Fruit fly (Drosophila melanogaster) whole organism, pupa: ENCODE results near the gene Mo25.

ENCODE experiments used
- CG10348 ChIP-seq: fragments of 200-800 bp; sonication (Bioruptor generic); IDR thresholded peaks from 2 replicates; pipeline ENCODE4 v1.3.6; 2022; ENCODE audit warnings: missing biosample characterization, missing genetic modification characterization
- CG13204 ChIP-seq: fragments of 200-800 bp; sonication (Bioruptor generic); optimal IDR thresholded peaks from 2 replicates; lab custom pipeline; 2018; ENCODE audit warnings: missing biosample characterization, mild to moderate bottlenecking, missing genetic modification characterization, moderate library complexity
- CG14655 ChIP-seq: fragments of 200-800 bp; sonication (Bioruptor generic); optimal IDR thresholded peaks from 3 replicates; lab custom pipeline; 2017; ENCODE audit warnings: mild to moderate bottlenecking, missing biosample characterization, missing genetic modification reagents, missing genetic modification characterization
- CG15710 ChIP-seq: fragments of 200-800 bp; sonication (Bioruptor generic); optimal IDR thresholded peaks from 2 replicates; lab custom pipeline; 2018; ENCODE audit warnings: missing biosample characterization, mild to moderate bottlenecking, missing genetic modification characterization, moderate library complexity
- CG17806 ChIP-seq: fragments of 200-800 bp; sonication (Bioruptor generic); optimal IDR thresholded peaks from 2 replicates; lab custom pipeline; 2018; ENCODE audit warnings: missing biosample characterization, mild to moderate bottlenecking, missing genetic modification characterization, moderate library complexity
- CG32121 ChIP-seq: fragments of 200-800 bp; sonication (Bioruptor generic); IDR thresholded peaks from 2 replicates; pipeline ENCODE4 v1.3.6; 2022; ENCODE audit warnings: missing biosample characterization, missing genetic modification characterization
- CG8301 ChIP-seq: fragments of 200-800 bp; sonication (Bioruptor generic); optimal IDR thresholded peaks from 2 replicates; lab custom pipeline; 2018; ENCODE audit warnings: missing biosample characterization, mild to moderate bottlenecking, missing genetic modification characterization
- Pif1A ChIP-seq: fragments of 200-800 bp; sonication (Bioruptor generic); optimal IDR thresholded peaks from 3 replicates; lab custom pipeline; 2016; ENCODE audit warnings: missing biosample characterization, missing genetic modification characterization
- Pif1B ChIP-seq: fragments of 200-800 bp; sonication (Bioruptor generic); optimal IDR thresholded peaks from 3 replicates; lab custom pipeline; 2016; ENCODE audit warnings: missing biosample characterization, missing genetic modification characterization

dm6 chr3L:16602736-16603144, 12.5 kb downstream of the Mo25 start, which contains the start of gene Arts:
- TF ChIP-seq CG10348 (GFP tag; lab: Robert Waterston, UW) (no peak), Pif1B (no peak), Pif1A (no peak), CG8301 (tag; lab: Kevin White, UChicago) (no peak), CG15710 (tag; lab: Kevin White, UChicago) (peak; percentile 28), CG14655 (GFP tag; lab: Kevin White, UChicago) (peak; percentile 47), CG13204 (GFP tag; lab: Kevin White, UChicago) (no peak), CG32121 (no peak), CG17806 (tag; lab: Kevin White, UChicago) (peak; percentile 1)
